Worm (Caenorhabditis elegans) whole organism, late embryonic: ENCODE data around the gene ceh-79.

Experiments used
- C08G9.2 ChIP-seq: sonication (generic microtip); optimal IDR thresholded peaks from 2 replicates; lab custom pipeline; 2016; ENCODE audit warnings: mild to moderate bottlenecking, missing genetic modification characterization, moderate library complexity, missing compliant biosample characterization
- F13H6.1 ChIP-seq: sonication (generic microtip); optimal IDR thresholded peaks from 2 replicates; lab custom pipeline; 2016; ENCODE audit warnings: missing genetic modification characterization, missing compliant biosample characterization
- T23F11.4 ChIP-seq: fragments of 200-800 bp; sonication (Bioruptor generic); optimal IDR thresholded peaks from 2 replicates; lab custom pipeline; 2018; ENCODE audit warnings: mild to moderate bottlenecking, missing genetic modification characterization, missing compliant biosample characterization
- ceh-14 ChIP-seq: sonication (generic microtip); optimal IDR thresholded peaks from 2 replicates; lab custom pipeline; 2016; ENCODE audit warnings: missing genotype, missing genetic modification characterization, missing compliant biosample characterization
- ceh-18 ChIP-seq: sonication (generic microtip); optimal IDR thresholded peaks from 2 replicates; lab custom pipeline; 2016; ENCODE audit warnings: missing genetic modification characterization, missing compliant biosample characterization
- ceh-31 ChIP-seq: sonication (generic microtip); optimal IDR thresholded peaks from 2 replicates; lab custom pipeline; 2016; ENCODE audit warnings: missing genetic modification characterization, missing compliant biosample characterization
- ceh-34 ChIP-seq: sonication (generic microtip); optimal IDR thresholded peaks from 2 replicates; lab custom pipeline; 2016; ENCODE audit warnings: mild to moderate bottlenecking, missing genetic modification characterization, missing compliant biosample characterization
- dve-1 ChIP-seq: sonication (generic microtip); optimal IDR thresholded peaks from 2 replicates; lab custom pipeline; 2017; ENCODE audit warnings: antibody characterized with exemption, mild to moderate bottlenecking, missing genetic modification characterization, missing compliant biosample characterization
- elt-2 ChIP-seq: sonication (generic microtip); optimal IDR thresholded peaks from 2 replicates; lab custom pipeline; 2016; ENCODE audit warnings: missing genetic modification reagents, missing genetic modification characterization, missing compliant biosample characterization
- elt-4 ChIP-seq: sonication (generic microtip); optimal IDR thresholded peaks from 2 replicates; lab custom pipeline; 2016; ENCODE audit warnings: missing genetic modification characterization, missing compliant biosample characterization
- ets-4 ChIP-seq: sonication (generic microtip); optimal IDR thresholded peaks from 2 replicates; lab custom pipeline; 2016; ENCODE audit warnings: missing genetic modification characterization, missing compliant biosample characterization
- gmeb-2 ChIP-seq: sonication (generic microtip); optimal IDR thresholded peaks from 2 replicates; lab custom pipeline; 2016; ENCODE audit warnings: missing genetic modification characterization, inconsistent platforms, missing compliant biosample characterization
- hlh-8 ChIP-seq: sonication (generic microtip); optimal IDR thresholded peaks from 2 replicates; lab custom pipeline; 2016; ENCODE audit warnings: missing genotype, missing genetic modification characterization, missing compliant biosample characterization
- lin-11 ChIP-seq: fragments of 200-800 bp; sonication (Bioruptor generic); optimal IDR thresholded peaks from 2 replicates; lab custom pipeline; 2018; ENCODE audit warnings: mild to moderate bottlenecking, missing genetic modification characterization, missing compliant biosample characterization
- nfya-1 ChIP-seq: sonication (generic microtip); optimal IDR thresholded peaks from 2 replicates; lab custom pipeline; 2017; ENCODE audit warnings: missing genetic modification characterization, mild to moderate bottlenecking, missing compliant biosample characterization, antibody characterized with exemption, moderate library complexity
- nhr-11 ChIP-seq: fragments of 150-350 bp; optimal IDR thresholded peaks from 2 replicates; lab custom pipeline; 2014; ENCODE audit warnings: missing biosample characterization, missing genetic modification characterization
- nhr-232 ChIP-seq: sonication (generic microtip); optimal IDR thresholded peaks from 2 replicates; lab custom pipeline; 2016; ENCODE audit warnings: missing genetic modification characterization, missing compliant biosample characterization
- pag-3 ChIP-seq: sonication (generic microtip); optimal IDR thresholded peaks from 2 replicates; lab custom pipeline; 2016; ENCODE audit warnings: missing compliant biosample characterization, missing genetic modification characterization, borderline replicate concordance
- pha-4 ChIP-seq: fragments of 150-350 bp; optimal IDR thresholded peaks from 2 replicates; lab custom pipeline; 2018; ENCODE audit warnings: missing biosample characterization, missing genetic modification reagents, missing genetic modification characterization
- pqm-1 ChIP-seq: sonication (generic microtip); optimal IDR thresholded peaks from 2 replicates; lab custom pipeline; 2016; ENCODE audit warnings: missing genetic modification characterization, missing compliant biosample characterization
- pros-1 ChIP-seq: fragments of 150-350 bp; optimal IDR thresholded peaks from 2 replicates; lab custom pipeline; 2014; ENCODE audit warnings: missing biosample characterization, missing genetic modification reagents, missing genetic modification characterization
- rnt-1 ChIP-seq: sonication (generic microtip); optimal IDR thresholded peaks from 2 replicates; lab custom pipeline; 2016; ENCODE audit warnings: missing genetic modification characterization, missing compliant biosample characterization
- ttx-3 ChIP-seq: sonication (generic microtip); optimal IDR thresholded peaks from 2 replicates; lab custom pipeline; 2016; ENCODE audit warnings: missing genetic modification reagents, missing genetic modification characterization, missing compliant biosample characterization
- unc-3 ChIP-seq, 2 experiments: fragments of 200-800 bp in 1 of 2; sonication (Bioruptor generic) in 1 of 2; sonication (generic microtip) in 1 of 2; conservative IDR thresholded peaks in 1 of 2; optimal IDR thresholded peaks in 1 of 2; 2 replicates each; pipeline versions ENCODE4 v1.3.6 to Lab custom; 2016 to 2022; ENCODE audit warnings: missing compliant biosample characterization in 2 of 2, missing genetic modification characterization in 2 of 2, missing genetic modification reagents in 1 of 2
- unc-55 ChIP-seq: sonication (generic microtip); optimal IDR thresholded peaks from 2 replicates; lab custom pipeline; 2017; ENCODE audit warnings: missing biosample characterization, missing genetic modification reagents, missing genetic modification characterization
- zip-5 ChIP-seq: sonication (generic microtip); optimal IDR thresholded peaks from 2 replicates; lab custom pipeline; 2016; ENCODE audit warnings: missing genetic modification characterization, missing compliant biosample characterization
- ztf-16 ChIP-seq: sonication (generic microtip); optimal IDR thresholded peaks from 2 replicates; lab custom pipeline; 2017; ENCODE audit warnings: missing genetic modification characterization, missing compliant biosample characterization

Gene ceh-79

ce11 chrV:13345867-13346328, 44.3 kb downstream of the ceh-79 start, which contains the start of gene twk-43:
Gene twk-43, plus strand, starts transcription at chrV:13346278.
- peak; percentile 43 for TF ChIP-seq unc-55 (GFP tag; lab: Kevin White, UChicago)
- peak; percentile 64 for TF ChIP-seq rnt-1 (tag; lab: Kevin White, UChicago)
- no peak for TF ChIP-seq pros-1 (tag; lab: Kevin White, UChicago)
- peak; percentile 32 for TF ChIP-seq ceh-18 (tag; lab: Kevin White, UChicago)

DNA sequence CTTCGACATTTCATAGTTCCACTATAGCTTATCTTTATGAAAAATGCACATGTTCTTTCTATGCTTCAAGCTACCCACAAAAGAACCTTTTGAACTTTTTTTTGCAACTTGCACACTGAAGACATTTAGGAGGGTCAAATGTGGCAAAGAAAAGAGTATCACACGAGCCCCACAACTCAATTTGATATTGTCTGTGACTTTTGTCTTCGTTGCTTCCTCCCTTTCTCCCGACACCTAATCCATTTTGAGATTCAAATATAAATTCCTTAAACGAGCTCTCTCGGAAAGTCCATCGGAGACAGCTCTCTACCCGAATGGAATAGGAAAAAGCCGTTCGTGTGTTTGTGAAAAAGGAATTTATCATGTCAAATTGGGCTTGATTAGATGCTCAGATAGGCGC, 48.7 kb downstream of the ceh-79 start:
- TF ChIP-seq unc-3 (GFP tag; conservative IDR thresholded peaks at IDR 0.05; lab: Robert Waterston, UW) (no peak), unc-3 (tag; optimal IDR thresholded peaks at IDR 0.05; lab: Kevin White, UChicago) (no peak), pag-3 (tag; lab: Kevin White, UChicago) (no peak), nhr-11 (tag; lab: Kevin White, UChicago) (no peak), lin-11 (tag; lab: Kevin White, UChicago) (no peak), C08G9.2 (no peak), ets-4 (tag; lab: Kevin White, UChicago) (no peak), zip-5 (tag; lab: Kevin White, UChicago) (no peak), ceh-34 (tag; lab: Kevin White, UChicago) (no peak), pqm-1 (tag; lab: Kevin White, UChicago) (no peak), ceh-14 (tag; lab: Kevin White, UChicago) (no peak), hlh-8 (tag; lab: Kevin White, UChicago) (no peak), dve-1 (tag; lab: Kevin White, UChicago) (no peak), T23F11.4 (GFP tag; lab: Kevin White, UChicago) (no peak), elt-2 (no peak), gmeb-2 (tag; lab: Kevin White, UChicago) (no peak)

ce11 chrV:13351773-13352172, 50.1 kb downstream of the ceh-79 start:
- TF ChIP-seq zip-5 (tag; lab: Kevin White, UChicago) (no peak), unc-55 (GFP tag; lab: Kevin White, UChicago) (peak; percentile 31)
- TF ChIP-seq, all 69 proteins: peak for 1

ce11 chrV:13352415-13352814, 50.8 kb downstream of the ceh-79 start:
- TF ChIP-seq ztf-16 (tag; lab: Kevin White, UChicago) (no peak), zip-5 (tag; lab: Kevin White, UChicago) (no peak), unc-55 (GFP tag; lab: Kevin White, UChicago) (no peak), gmeb-2 (tag; lab: Kevin White, UChicago) (no peak), F13H6.1 (tag; lab: Kevin White, UChicago) (no peak), T23F11.4 (GFP tag; lab: Kevin White, UChicago) (no peak), ceh-31 (tag; lab: Kevin White, UChicago) (no peak), ceh-18 (tag; lab: Kevin White, UChicago) (no peak), nfya-1 (no peak), pha-4 (no peak), elt-4 (tag; lab: Kevin White, UChicago) (no peak), elt-2 (no peak), nhr-232 (tag; lab: Kevin White, UChicago) (no peak), unc-3 (GFP tag; conservative IDR thresholded peaks at IDR 0.05; lab: Robert Waterston, UW) (no peak), unc-3 (tag; optimal IDR thresholded peaks at IDR 0.05; lab: Kevin White, UChicago) (no peak), ttx-3 (tag; lab: Kevin White, UChicago) (no peak)
